Worm (Caenorhabditis elegans): ENCODE results near the gene F33D4.4.

The F33D4.4 gene

DNA sequence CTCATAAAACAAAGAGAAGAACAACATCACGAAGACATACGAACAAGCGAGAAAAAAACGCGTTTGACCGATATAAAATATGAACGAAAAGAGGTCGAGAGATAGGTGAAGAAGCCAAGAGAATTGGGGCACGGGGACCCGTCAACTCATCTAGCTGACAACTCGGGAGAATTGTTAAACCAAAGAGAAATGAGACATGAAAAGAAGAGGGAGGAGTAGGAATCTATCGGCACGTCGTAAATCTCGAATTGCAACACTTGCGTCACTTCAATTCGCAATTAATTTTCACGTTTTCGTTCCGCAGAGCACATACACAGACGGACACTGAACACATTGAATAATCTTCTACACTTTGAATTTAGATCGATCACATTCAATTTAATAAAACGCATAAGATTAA lies 16.9 kb upstream of the F33D4.4 start:
- TF ChIP-seq snpc-4 (tag; optimal IDR thresholded peaks at IDR 0.05): no peak
- peak; percentile 76 for TF ChIP-seq egl-5 (tag; optimal IDR thresholded peaks at IDR 0.05)

ce11 chrIV:7722806-7723205 lies 16.1 kb upstream of the F33D4.4 start, which contains the start of gene C50F7.6:
Gene C50F7.6, minus strand, starts transcription at chrIV:7723199.
- TF ChIP-seq egl-5 (tag; optimal IDR thresholded peaks at IDR 0.05) (peak; percentile 53), lin-15B (tag; optimal IDR thresholded peaks at IDR 0.05) (no peak), ama-1 (optimal IDR thresholded peaks at IDR 0.05) (no peak), pqm-1 (tag; optimal IDR thresholded peaks at IDR 0.05) (no peak)

DNA sequence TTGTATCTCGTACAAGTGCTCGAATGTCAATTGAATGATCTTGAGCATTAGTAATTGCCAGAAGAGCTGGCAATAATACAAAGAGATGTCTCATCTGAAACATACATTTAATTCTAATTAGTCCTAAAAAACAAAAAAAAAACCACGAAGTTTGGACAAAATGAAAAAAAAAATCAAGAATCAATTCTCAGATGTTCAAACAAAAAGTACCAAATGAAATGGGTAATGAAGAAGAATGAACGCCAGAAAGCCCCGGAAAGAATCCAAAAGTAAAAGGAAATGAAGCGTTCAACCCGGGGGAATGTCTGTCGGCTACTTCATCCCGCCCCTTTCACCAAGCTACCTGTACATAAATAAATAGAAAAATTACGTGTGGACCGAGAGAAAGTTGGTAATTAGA lies 11.2 kb upstream of the F33D4.4 start, which contains the start of gene F33D4.6:
Gene F33D4.6 (minus strand): TSS at position 101 of the 400 bp plus-strand sequence.
- TF ChIP-seq pha-4 (tag; optimal IDR thresholded peaks at IDR 0.05): no peak
- TF ChIP-seq jun-1 (tag; optimal IDR thresholded peaks at IDR 0.05): no peak
- no peak for TF ChIP-seq ama-1 (optimal IDR thresholded peaks at IDR 0.05)
- no peak for TF ChIP-seq nfya-1 (tag; optimal IDR thresholded peaks at IDR 0.05; ENCODE audit: insufficient read depth)
- no peak for TF ChIP-seq aly-2 (tag; optimal IDR thresholded peaks at IDR 0.05)
- no peak for TF ChIP-seq unc-62 (GFP tag; optimal IDR thresholded peaks at IDR 0.05)
- TF ChIP-seq ztf-11 (tag; optimal IDR thresholded peaks at IDR 0.05): no peak
- no peak for TF ChIP-seq ztf-4 (tag; optimal IDR thresholded peaks at IDR 0.05)
- TF ChIP-seq mml-1 (tag; optimal IDR thresholded peaks at IDR 0.05): no peak
- no peak for TF ChIP-seq ceh-9 (tag; optimal IDR thresholded peaks at IDR 0.05)
- no peak for TF ChIP-seq egl-27 (tag; optimal IDR thresholded peaks at IDR 0.05)
- no peak for TF ChIP-seq ceh-16 (tag; optimal IDR thresholded peaks at IDR 0.05)
- no peak for TF ChIP-seq elt-2 (tag; optimal IDR thresholded peaks at IDR 0.05)
- TF ChIP-seq nhr-77 (tag; optimal IDR thresholded peaks at IDR 0.05): no peak
- TF ChIP-seq daf-12 (tag; optimal IDR thresholded peaks at IDR 0.05): no peak

DNA sequence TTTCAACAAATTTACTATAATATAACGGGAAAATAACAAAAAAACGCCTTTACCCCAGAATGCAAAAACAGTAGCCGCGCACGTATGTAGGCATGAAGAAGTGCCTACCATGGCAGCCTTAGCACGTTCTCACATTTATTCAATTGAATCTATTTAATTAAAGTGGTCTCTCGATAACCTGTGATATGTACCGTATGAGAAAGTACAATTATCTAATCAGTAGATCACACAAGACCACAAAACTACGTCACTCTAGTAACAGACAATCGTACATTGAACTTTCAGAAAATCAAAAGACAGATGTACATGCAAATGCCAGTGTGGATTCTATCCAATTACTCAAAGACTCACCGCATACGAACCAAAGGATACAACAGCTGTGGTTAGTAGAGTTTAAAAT lies 5.5 kb upstream of the F33D4.4 start:
- TF ChIP-seq nhr-67 (tag; optimal IDR thresholded peaks at IDR 0.05) (no peak), lin-15B (tag; optimal IDR thresholded peaks at IDR 0.05) (no peak), mdl-1 (tag; optimal IDR thresholded peaks at IDR 0.05) (no peak), elt-2 (tag; optimal IDR thresholded peaks at IDR 0.05) (peak; percentile 59), egl-27 (tag; optimal IDR thresholded peaks at IDR 0.05) (no peak), pqm-1 (tag; optimal IDR thresholded peaks at IDR 0.05) (peak; percentile 41), nhr-77 (tag; optimal IDR thresholded peaks at IDR 0.05) (no peak)

- no peak for TF ChIP-seq nhr-28 (tag; optimal IDR thresholded peaks at IDR 0.05)
- no peak for TF ChIP-seq skn-1 (tag; optimal IDR thresholded peaks at IDR 0.05)
- TF ChIP-seq pqm-1 (tag; optimal IDR thresholded peaks at IDR 0.05): peak; percentile 98
- TF ChIP-seq ZK546.5 (tag; optimal IDR thresholded peaks at IDR 0.05): no peak
- TF ChIP-seq unc-39 (tag; optimal IDR thresholded peaks at IDR 0.05): no peak
- TF ChIP-seq ceh-28 (tag; optimal IDR thresholded peaks at IDR 0.05): peak; percentile 51
- TF ChIP-seq mdl-1 (tag; optimal IDR thresholded peaks at IDR 0.05): no peak
- TF ChIP-seq mml-1 (tag; optimal IDR thresholded peaks at IDR 0.05): no peak
- TF ChIP-seq zag-1 (tag; optimal IDR thresholded peaks at IDR 0.05): no peak
- no peak for TF ChIP-seq nhr-12 (tag; optimal IDR thresholded peaks at IDR 0.05)
- TF ChIP-seq ztf-4 (tag; optimal IDR thresholded peaks at IDR 0.05): no peak
- no peak for TF ChIP-seq R02D3.7 (tag; optimal IDR thresholded peaks at IDR 0.05)
- no peak for TF ChIP-seq nhr-43 (tag; optimal IDR thresholded peaks at IDR 0.05; ENCODE audit: poor library complexity, severe bottlenecking)
- no peak for TF ChIP-seq aly-2 (tag; optimal IDR thresholded peaks at IDR 0.05)
- TF ChIP-seq tbx-2 (tag; optimal IDR thresholded peaks at IDR 0.05): no peak
- no peak for TF ChIP-seq ceh-9 (tag; optimal IDR thresholded peaks at IDR 0.05)
- peak; percentile 42 for TF ChIP-seq fos-1 (tag; optimal IDR thresholded peaks at IDR 0.05)
- no peak for TF ChIP-seq ceh-82 (tag; optimal IDR thresholded peaks at IDR 0.05)
- no peak for TF ChIP-seq eor-1 (tag; optimal IDR thresholded peaks at IDR 0.05)
- no peak for TF ChIP-seq lin-39 (tag; optimal IDR thresholded peaks at IDR 0.05)
- TF ChIP-seq nhr-67 (tag; optimal IDR thresholded peaks at IDR 0.05): no peak
- TF ChIP-seq elt-2 (tag; optimal IDR thresholded peaks at IDR 0.05): peak; percentile 99
- TF ChIP-seq ceh-16 (tag; optimal IDR thresholded peaks at IDR 0.05): no peak
- TF ChIP-seq fkh-10 (GFP tag; optimal IDR thresholded peaks at IDR 0.05): no peak
- no peak for TF ChIP-seq nhr-237 (tag; optimal IDR thresholded peaks at IDR 0.05)
- TF ChIP-seq ztf-11 (tag; optimal IDR thresholded peaks at IDR 0.05): no peak
- peak; percentile 75 for TF ChIP-seq jun-1 (tag; optimal IDR thresholded peaks at IDR 0.05)
- no peak for TF ChIP-seq snpc-4 (tag; optimal IDR thresholded peaks at IDR 0.05)
- TF ChIP-seq egl-5 (tag; optimal IDR thresholded peaks at IDR 0.05): no peak
- no peak for TF ChIP-seq hmg-11 (tag; optimal IDR thresholded peaks at IDR 0.05)
- no peak for TF ChIP-seq pha-4 (tag; optimal IDR thresholded peaks at IDR 0.05)
- TF ChIP-seq egl-27 (tag; optimal IDR thresholded peaks at IDR 0.05): no peak
- TF ChIP-seq ama-1 (optimal IDR thresholded peaks at IDR 0.05): no peak
- TF ChIP-seq unc-62 (GFP tag; optimal IDR thresholded peaks at IDR 0.05): no peak
- no peak for TF ChIP-seq nhr-25 (tag; optimal IDR thresholded peaks at IDR 0.05)
- TF ChIP-seq nhr-76 (tag; optimal IDR thresholded peaks at IDR 0.05): no peak
- no peak for TF ChIP-seq lsy-12 (tag; optimal IDR thresholded peaks at IDR 0.05)
- no peak for TF ChIP-seq nhr-11 (tag; optimal IDR thresholded peaks at IDR 0.05)
Observed at ce11 chrIV:7710824-7711223, 4.1 kb upstream of the F33D4.4 start, which contains the start of gene nhr-8. Gene nhr-8, plus strand, starts transcription at chrIV:7710983.

Data from whole organism, L3 larva.